Fruit fly (Drosophila melanogaster) whole organism, embryonic: Measurements from ENCODE around the gene CG5618.
A peak's percentile ranks its signal among the peaks of the same experiment; 100 is the strongest.

Experiments
- B-H1 ChIP-seq: fragments of 200-800 bp; sonication (Bioruptor generic); IDR thresholded peaks from 3 replicates; pipeline ENCODE4 v1.3.6; 2022; ENCODE audit warnings: missing biosample characterization, missing genetic modification characterization
- CG10565 ChIP-seq: fragments of 200-800 bp; sonication (Bioruptor generic); optimal IDR thresholded peaks from 3 replicates; lab custom pipeline; 2016; ENCODE audit warnings: missing biosample characterization, mild to moderate bottlenecking, missing genetic modification characterization
- CG11085 ChIP-seq: fragments of 200-800 bp; sonication (Bioruptor generic); IDR thresholded peaks from 2 replicates; pipeline ENCODE4 v1.3.6; 2022; ENCODE audit warnings: missing biosample characterization, missing genetic modification characterization
- CG11456 ChIP-seq: fragments of 200-800 bp; sonication (Bioruptor generic); IDR thresholded peaks from 3 replicates; pipeline ENCODE4 v1.3.6; 2022; ENCODE audit warnings: missing biosample characterization, missing genetic modification characterization
- CG13287 ChIP-seq: fragments of 200-800 bp; sonication (Bioruptor generic); IDR thresholded peaks from 2 replicates; pipeline ENCODE4 v1.3.6; 2022; ENCODE audit warnings: missing biosample characterization, missing genetic modification characterization; ENCODE audit not compliant: partially characterized antibody
- CG14860 ChIP-seq: fragments of 200-800 bp; sonication (Bioruptor generic); IDR thresholded peaks from 3 replicates; pipeline ENCODE4 v1.3.6; 2022; ENCODE audit warnings: missing biosample characterization, missing genetic modification characterization; ENCODE audit not compliant: partially characterized antibody
- CG16815 ChIP-seq: fragments of 200-800 bp; sonication (Bioruptor generic); optimal IDR thresholded peaks from 3 replicates; lab custom pipeline; 2017; ENCODE audit warnings: missing biosample characterization, mild to moderate bottlenecking, missing genetic modification characterization
- CG16863 ChIP-seq: fragments of 200-800 bp; sonication (Bioruptor generic); optimal IDR thresholded peaks from 3 replicates; lab custom pipeline; 2016; ENCODE audit warnings: missing biosample characterization, missing genetic modification characterization
- CG17328 ChIP-seq: fragments of 200-800 bp; sonication (Bioruptor generic); IDR thresholded peaks from 2 replicates; pipeline ENCODE4 v1.3.6; 2022; ENCODE audit warnings: missing biosample characterization, missing genetic modification characterization
- CG1832 ChIP-seq: fragments of 200-800 bp; sonication (Bioruptor generic); optimal IDR thresholded peaks from 2 replicates; lab custom pipeline; 2017; ENCODE audit warnings: missing biosample characterization, mild to moderate bottlenecking, missing genetic modification characterization, inconsistent platforms
- CG2875 ChIP-seq: fragments of 200-800 bp; sonication (Bioruptor generic); optimal IDR thresholded peaks from 2 replicates; lab custom pipeline; 2017; ENCODE audit warnings: missing biosample characterization, mild to moderate bottlenecking, missing genetic modification characterization, missing genetic modification reagents
- CG34376 ChIP-seq: fragments of 200-800 bp; sonication (Bioruptor generic); optimal IDR thresholded peaks from 2 replicates; lab custom pipeline; 2018; ENCODE audit warnings: missing biosample characterization, mild to moderate bottlenecking, missing genetic modification characterization
- CG4328 ChIP-seq: fragments of 200-800 bp; sonication (Bioruptor generic); optimal IDR thresholded peaks from 3 replicates; lab custom pipeline; 2017; ENCODE audit warnings: missing biosample characterization, missing genetic modification reagents, missing genetic modification characterization
- CG4404 ChIP-seq: fragments of 200-800 bp; sonication (Bioruptor generic); IDR thresholded peaks from 2 replicates; pipeline ENCODE4 v1.3.6; 2022; ENCODE audit warnings: missing biosample characterization, missing genetic modification characterization
- CG5953 ChIP-seq: fragments of 200-800 bp; sonication (Bioruptor generic); IDR thresholded peaks from 2 replicates; pipeline ENCODE4 v1.3.6; 2022; ENCODE audit warnings: missing biosample characterization, missing genetic modification characterization
- CG6854 ChIP-seq: fragments of 200-800 bp; sonication (Bioruptor generic); optimal IDR thresholded peaks from 3 replicates; lab custom pipeline; 2017; ENCODE audit warnings: missing biosample characterization, mild to moderate bottlenecking, missing genetic modification characterization
- CG7963 ChIP-seq: fragments of 200-800 bp; sonication (Bioruptor generic); IDR thresholded peaks from 3 replicates; pipeline ENCODE4 v1.3.6; 2022; ENCODE audit warnings: missing biosample characterization, missing genetic modification characterization; ENCODE audit not compliant: partially characterized antibody
- CG8281 ChIP-seq: fragments of 200-800 bp; sonication (Bioruptor generic); optimal IDR thresholded peaks from 2 replicates; lab custom pipeline; 2018; ENCODE audit warnings: missing biosample characterization, mild to moderate bottlenecking, missing genetic modification characterization, moderate library complexity
- Camta ChIP-seq: fragments of 200-800 bp; sonication (Bioruptor generic); optimal IDR thresholded peaks from 2 replicates; lab custom pipeline; 2016; ENCODE audit warnings: missing biosample characterization, missing genetic modification characterization
- CkIIα-i1 ChIP-seq: fragments of 200-800 bp; sonication (Bioruptor generic); IDR thresholded peaks from 2 replicates; pipeline ENCODE4 v1.3.6; 2022; ENCODE audit warnings: missing biosample characterization, missing genetic modification characterization
- Drgx ChIP-seq: fragments of 200-800 bp; sonication (Bioruptor generic); IDR thresholded peaks from 2 replicates; pipeline ENCODE4 v1.3.6; 2022; ENCODE audit warnings: missing biosample characterization, missing genetic modification characterization
- Hmx ChIP-seq: fragments of 200-800 bp; sonication (Bioruptor generic); optimal IDR thresholded peaks from 2 replicates; lab custom pipeline; 2016; ENCODE audit warnings: missing biosample characterization, missing genetic modification characterization
- Hr3 ChIP-seq: fragments of 200-800 bp; sonication (Bioruptor generic); optimal IDR thresholded peaks from 3 replicates; lab custom pipeline; 2016; ENCODE audit warnings: missing biosample characterization, missing genetic modification characterization
- Hsf ChIP-seq: fragments of 200-800 bp; sonication (Bioruptor generic); optimal IDR thresholded peaks from 3 replicates; lab custom pipeline; 2016; ENCODE audit warnings: missing biosample characterization, missing genetic modification characterization
- Lhr ChIP-seq: fragments of 200-800 bp; sonication (Bioruptor generic); optimal IDR thresholded peaks from 3 replicates; lab custom pipeline; 2017; ENCODE audit warnings: mild to moderate bottlenecking, missing biosample characterization, missing genetic modification reagents, missing genetic modification characterization
- NC2β ChIP-seq: fragments of 200-800 bp; sonication (Bioruptor generic); optimal IDR thresholded peaks from 2 replicates; lab custom pipeline; 2016; ENCODE audit warnings: missing biosample characterization, missing genetic modification characterization
- Rfx ChIP-seq: fragments of 200-800 bp; sonication (Bioruptor generic); IDR thresholded peaks from 2 replicates; pipeline ENCODE4 v1.3.6; 2022; ENCODE audit warnings: missing biosample characterization, missing genetic modification characterization
- Stat92E ChIP-seq, 3 experiments: fragments of >200 bp in 2 of 3; fragments of 200-800 bp in 1 of 3; sonication (Bioruptor generic) in 1 of 3; optimal IDR thresholded peaks; 2 replicates each; lab custom pipeline; 2017 to 2019; ENCODE audit warnings: missing biosample characterization in 3 of 3, missing genetic modification characterization in 3 of 3, mild to moderate bottlenecking in 1 of 3, moderate library complexity in 1 of 3
- Vsx1 ChIP-seq: fragments of 200-800 bp; sonication (Bioruptor generic); optimal IDR thresholded peaks from 2 replicates; lab custom pipeline; 2017; ENCODE audit warnings: missing biosample characterization, mild to moderate bottlenecking, missing genetic modification characterization, missing genetic modification reagents
- al ChIP-seq: fragments of 200-800 bp; sonication (Bioruptor generic); IDR thresholded peaks from 2 replicates; pipeline ENCODE4 v1.3.6; 2022; ENCODE audit warnings: missing biosample characterization, missing genetic modification characterization
- ap ChIP-seq: fragments of 200-800 bp; sonication (Bioruptor generic); IDR thresholded peaks from 2 replicates; pipeline ENCODE4 v1.3.6; 2022; ENCODE audit warnings: missing biosample characterization, missing genetic modification characterization
- ase ChIP-seq: fragments of 200-800 bp; sonication (Bioruptor generic); IDR thresholded peaks from 3 replicates; pipeline ENCODE4 v1.3.6; 2022; ENCODE audit warnings: missing biosample characterization, missing genetic modification characterization
- bigmax ChIP-seq: fragments of 200-800 bp; sonication (Bioruptor generic); optimal IDR thresholded peaks from 2 replicates; lab custom pipeline; 2018; ENCODE audit warnings: missing biosample characterization, mild to moderate bottlenecking, missing genetic modification characterization
- chinmo ChIP-seq: fragments of 200-800 bp; sonication (Bioruptor generic); IDR thresholded peaks from 4 replicates; pipeline ENCODE4 v1.3.6; 2022; ENCODE audit warnings: missing biosample characterization, missing genetic modification characterization; ENCODE audit not compliant: partially characterized antibody
- emc ChIP-seq: fragments of 200-800 bp; sonication (Bioruptor generic); optimal IDR thresholded peaks from 2 replicates; lab custom pipeline; 2016; ENCODE audit warnings: missing biosample characterization, missing genetic modification characterization
- gem ChIP-seq: fragments of 200-800 bp; sonication (Bioruptor generic); optimal IDR thresholded peaks from 2 replicates; lab custom pipeline; 2019; ENCODE audit warnings: missing biosample characterization, mild to moderate bottlenecking, missing genetic modification characterization, moderate library complexity
- ham ChIP-seq: fragments of 200-800 bp; sonication (Bioruptor generic); IDR thresholded peaks from 2 replicates; pipeline ENCODE4 v1.3.6; 2022; ENCODE audit warnings: missing biosample characterization, missing genetic modification characterization
- lilli ChIP-seq: fragments of 200-800 bp; sonication (Bioruptor generic); optimal IDR thresholded peaks from 3 replicates; lab custom pipeline; 2016; ENCODE audit warnings: missing biosample characterization, missing genetic modification characterization
- nau ChIP-seq: fragments of 200-800 bp; sonication (Bioruptor generic); optimal IDR thresholded peaks from 3 replicates; lab custom pipeline; 2017; ENCODE audit warnings: missing biosample characterization, mild to moderate bottlenecking, missing genetic modification characterization, missing genetic modification reagents
- pan ChIP-seq, 4 experiments: fragments of >200 bp in 3 of 4; fragments of 200-800 bp in 1 of 4; sonication (Bioruptor generic) in 1 of 4; optimal IDR thresholded peaks in 3 of 4; IDR thresholded peaks in 1 of 4; 2 replicates each; pipeline versions ENCODE4 v1.3.6 to Lab custom; 2017 to 2022; ENCODE audit warnings: missing biosample characterization in 2 of 4, missing genetic modification characterization in 2 of 4, mixed read lengths in 1 of 4
- pnt ChIP-seq: fragments of 200-800 bp; sonication (Bioruptor generic); optimal IDR thresholded peaks from 3 replicates; lab custom pipeline; 2016; ENCODE audit warnings: missing biosample characterization, missing genetic modification characterization
- row ChIP-seq: fragments of 200-800 bp; sonication (Bioruptor generic); IDR thresholded peaks from 3 replicates; pipeline ENCODE4 v1.3.6; 2022; ENCODE audit warnings: missing biosample characterization, missing genetic modification characterization
- salm ChIP-seq: fragments of 200-800 bp; sonication (Bioruptor generic); optimal IDR thresholded peaks from 2 replicates; lab custom pipeline; 2018; ENCODE audit warnings: missing biosample characterization, mild to moderate bottlenecking, missing genetic modification characterization
- stc ChIP-seq: fragments of 200-800 bp; sonication (Bioruptor generic); IDR thresholded peaks from 2 replicates; pipeline ENCODE4 v1.3.6; 2022; ENCODE audit warnings: missing biosample characterization, missing genetic modification characterization
- sug ChIP-seq: fragments of 200-800 bp; optimal IDR thresholded peaks from 2 replicates; lab custom pipeline; 2019; ENCODE audit warnings: missing biosample characterization, mild to moderate bottlenecking, missing genetic modification characterization, moderate library complexity
- tio ChIP-seq: fragments of 200-800 bp; sonication (Bioruptor generic); optimal IDR thresholded peaks from 2 replicates; lab custom pipeline; 2017; ENCODE audit warnings: missing biosample characterization, missing genetic modification characterization, inconsistent platforms
- unpg ChIP-seq: fragments of 200-800 bp; sonication (Bioruptor generic); optimal IDR thresholded peaks from 3 replicates; lab custom pipeline; 2018; ENCODE audit warnings: missing biosample characterization, mild to moderate bottlenecking, missing genetic modification characterization, moderate library complexity
- vfl ChIP-seq: fragments of 200-800 bp; sonication (Bioruptor generic); optimal IDR thresholded peaks from 2 replicates; lab custom pipeline; 2016; ENCODE audit warnings: missing biosample characterization, missing genetic modification characterization

The CG5618 gene

DNA sequence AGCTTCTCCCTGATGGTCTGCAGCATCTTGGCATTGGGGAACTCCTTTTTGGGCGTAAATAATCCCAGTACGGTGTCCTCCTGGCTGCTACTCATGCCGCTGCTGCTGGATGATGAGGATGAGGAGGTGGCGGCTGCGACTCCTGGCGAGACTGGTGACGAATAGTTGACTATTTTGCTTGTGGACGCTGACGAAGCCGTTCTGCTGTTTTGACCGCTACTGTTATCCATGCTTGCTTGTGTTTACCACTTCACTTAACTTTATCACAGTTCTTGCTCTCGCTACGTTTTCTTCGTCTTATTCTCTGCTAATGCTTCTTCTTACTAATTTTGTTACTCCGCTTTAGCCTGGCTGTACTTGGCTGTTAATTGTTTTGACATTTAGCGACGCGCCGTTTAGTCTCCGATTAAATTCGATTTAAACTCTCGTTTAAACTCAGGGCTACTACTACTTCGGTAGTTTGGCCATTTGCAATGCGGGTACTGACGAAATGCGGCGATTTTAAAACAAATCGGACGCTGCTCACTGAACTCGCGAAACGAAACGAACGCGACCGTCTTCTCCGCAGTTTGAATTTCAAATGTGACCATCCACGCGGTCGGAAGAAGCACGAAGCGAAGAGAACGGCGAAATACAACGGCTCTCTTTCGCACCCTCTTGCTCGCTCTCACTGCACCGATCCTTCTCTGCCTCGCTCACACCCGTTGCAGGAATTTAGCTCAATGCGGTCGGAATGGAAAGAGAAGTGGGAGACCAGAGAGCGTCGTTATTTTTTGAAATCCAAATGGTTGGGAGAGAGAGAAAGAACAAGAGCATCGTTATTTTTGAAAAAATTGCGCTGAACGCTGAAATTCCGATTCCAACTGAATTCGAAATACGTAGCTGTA, 48.0 kb downstream of the CG5618 start, which contains the start of gene trbl (continued):
- TF ChIP-seq ap (GFP tag; lab: Robert Waterston, UW): no peak
- TF ChIP-seq Hmx (GFP tag; lab: Kevin White, UChicago): no peak
- no peak for TF ChIP-seq CG5953
- TF ChIP-seq pan (optimal IDR thresholded peaks at IDR 0.05; lab: Kevin White, UChicago): no peak
- TF ChIP-seq pan (GFP tag; optimal IDR thresholded peaks at IDR 0.05 in 1 of 2, IDR thresholded peaks at IDR 0.05 in 1 of 2): no peak
- TF ChIP-seq NC2β (GFP tag; lab: Kevin White, UChicago): peak; percentile 13
- TF ChIP-seq bigmax: peak; percentile 17
- TF ChIP-seq CG6854 (GFP tag; lab: Kevin White, UChicago): peak; percentile 72
- TF ChIP-seq CG10565 (GFP tag; lab: Kevin White, UChicago): no peak
- TF ChIP-seq Stat92E (GFP tag; optimal IDR thresholded peaks at IDR 0.05; lab: Kevin White, UChicago): peak in 1 of 3 experiments; percentile 46
- TF ChIP-seq CkIIα-i1 (GFP tag; lab: Robert Waterston, UW): no peak
- no peak for TF ChIP-seq Camta
- TF ChIP-seq tio (GFP tag; lab: Kevin White, UChicago): no peak
- TF ChIP-seq Lhr: no peak
- no peak for TF ChIP-seq Hr3 (GFP tag; lab: Kevin White, UChicago)
- TF ChIP-seq Hsf (GFP tag; lab: Kevin White, UChicago): no peak
- no peak for TF ChIP-seq sug (tag; lab: Kevin White, UChicago)
- peak; percentile 57 for TF ChIP-seq salm (tag; lab: Kevin White, UChicago)
- peak; percentile 68 for TF ChIP-seq CG34376 (GFP tag; lab: Kevin White, UChicago)
- TF ChIP-seq CG7963 (GFP tag; lab: Robert Waterston, UW): peak; percentile 80; the same call in 2 of the 3 replicates
- peak; percentile 98 for TF ChIP-seq chinmo (GFP tag; lab: Robert Waterston, UW)
- TF ChIP-seq pnt: no peak
- no peak for TF ChIP-seq CG4404
- TF ChIP-seq unpg (GFP tag; lab: Kevin White, UChicago): peak; percentile 20
- TF ChIP-seq gem (tag; lab: Kevin White, UChicago): no peak
- TF ChIP-seq CG16815 (GFP tag; lab: Kevin White, UChicago): no peak
- TF ChIP-seq al (GFP tag; lab: Robert Waterston, UW): no peak
- no peak for TF ChIP-seq CG16863
- peak; percentile 37; the same call in 1 of the 2 replicates for TF ChIP-seq stc
- TF ChIP-seq CG14860 (GFP tag; lab: Robert Waterston, UW): peak; percentile 75
- no peak for TF ChIP-seq CG8281
- TF ChIP-seq CG17328 (GFP tag; lab: Robert Waterston, UW): no peak
- peak; percentile 97 for TF ChIP-seq CG1832 (GFP tag; lab: Kevin White, UChicago)
- peak; percentile 70 for TF ChIP-seq CG13287 (GFP tag; lab: Robert Waterston, UW)
- TF ChIP-seq Vsx1 (GFP tag; lab: Kevin White, UChicago): peak; percentile 22
- no peak for TF ChIP-seq CG11085 (GFP tag; lab: Robert Waterston, UW)
- TF ChIP-seq vfl (GFP tag; lab: Kevin White, UChicago): no peak
- peak; percentile 8 for TF ChIP-seq lilli (GFP tag; lab: Kevin White, UChicago)
- no peak for TF ChIP-seq CG11456 (GFP tag; lab: Robert Waterston, UW)
- no peak; the same call in 2 of the 3 replicates for TF ChIP-seq B-H1 (GFP tag; lab: Robert Waterston, UW)
- no peak for TF ChIP-seq emc
- no peak for TF ChIP-seq CG4328 (GFP tag; lab: Kevin White, UChicago)
- no peak for TF ChIP-seq Rfx (GFP tag; lab: Robert Waterston, UW)
- TF ChIP-seq nau (GFP tag; lab: Kevin White, UChicago): peak; percentile 68
- TF ChIP-seq ase: no peak
- no peak for TF ChIP-seq Drgx
- no peak for TF ChIP-seq CG2875 (GFP tag; lab: Kevin White, UChicago)
- TF ChIP-seq row (GFP tag; lab: Robert Waterston, UW): peak; percentile 9; the same call in 1 of the 3 replicates
- TF ChIP-seq ham (GFP tag; lab: Robert Waterston, UW): no peak
